Worm (Caenorhabditis elegans): Measurements from ENCODE around the gene his-60.

DNA sequence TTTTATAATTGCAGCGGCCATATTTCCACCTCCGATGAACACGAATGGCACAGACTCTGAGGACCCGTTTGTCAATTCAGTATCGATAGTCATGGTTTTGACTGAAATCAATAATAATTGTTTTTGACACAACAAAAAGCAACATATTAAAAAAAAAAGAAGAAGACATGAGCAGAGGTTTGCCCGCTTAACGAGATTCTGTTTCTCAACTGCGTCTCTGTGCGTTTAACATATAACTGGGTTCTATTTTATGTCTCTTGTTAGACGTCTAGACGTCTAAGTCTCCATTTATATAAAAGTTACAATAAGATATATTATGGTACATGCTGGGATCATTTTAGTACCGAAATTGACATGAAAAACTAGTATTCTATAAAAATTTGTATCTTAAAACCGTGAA is 10.6 kb downstream of the his-60 start, which contains the start of gene pycr-4:
- TF ChIP-seq dsc-1 (tag; optimal IDR thresholded peaks at IDR 0.05): no peak
- no peak for TF ChIP-seq jun-1 (tag; optimal IDR thresholded peaks at IDR 0.05)
- no peak for TF ChIP-seq sox-4 (tag; optimal IDR thresholded peaks at IDR 0.05)
- no peak for TF ChIP-seq mdl-1 (tag; optimal IDR thresholded peaks at IDR 0.05)
- no peak for TF ChIP-seq mep-1 (tag; optimal IDR thresholded peaks at IDR 0.05)
- TF ChIP-seq nhr-20 (tag; optimal IDR thresholded peaks at IDR 0.05): no peak
- no peak for TF ChIP-seq lsy-2 (tag; optimal IDR thresholded peaks at IDR 0.05)
- TF ChIP-seq ama-1 (optimal IDR thresholded peaks at IDR 0.05): no peak
- TF ChIP-seq C34B4.2 (tag; optimal IDR thresholded peaks at IDR 0.05): no peak
